Worm (Caenorhabditis elegans): ENCODE data around the gene mxl-3.

ce11 chrX:13366955-13367354 lies 16.4 kb upstream of the mxl-3 start:
- no peak for TF ChIP-seq ama-1 (optimal IDR thresholded peaks at IDR 0.05)
- no peak for TF ChIP-seq ama-1 (GFP tag; optimal IDR thresholded peaks at IDR 0.05)
- TF ChIP-seq unc-62 (GFP tag; optimal IDR thresholded peaks at IDR 0.05): no peak
- TF ChIP-seq athp-1 (tag; optimal IDR thresholded peaks at IDR 0.05): no peak
- no peak for TF ChIP-seq xnd-1 (tag; optimal IDR thresholded peaks at IDR 0.05)
- TF ChIP-seq nhr-90 (tag; optimal IDR thresholded peaks at IDR 0.05): no peak

All from whole organism, young adult.